Worm (Caenorhabditis elegans) whole organism, L4 larva: ENCODE measurements around the gene rde-12.
A peak's percentile ranks its signal among the peaks of the same experiment; 100 is the strongest.

Experiments
- D1046.2 ChIP-seq: fragments of 200-800 bp; sonication (Bioruptor generic); IDR thresholded peaks from 2 replicates; pipeline ENCODE4 v1.3.6; 2022; ENCODE audit warnings: missing genetic modification characterization, missing compliant biosample characterization
- F10B5.3 ChIP-seq: sonication (generic microtip); optimal IDR thresholded peaks from 2 replicates; lab custom pipeline; 2016; ENCODE audit warnings: mild to moderate bottlenecking, missing genetic modification characterization, missing compliant biosample characterization
- F26F4.8 ChIP-seq: fragments of 200-800 bp; sonication (Bioruptor generic); conservative IDR thresholded peaks from 2 replicates; pipeline ENCODE4 v1.3.6; 2022; ENCODE audit warnings: missing genetic modification characterization, missing compliant biosample characterization
- F37D6.2 ChIP-seq: sonication (generic microtip); optimal IDR thresholded peaks from 2 replicates; lab custom pipeline; 2016; ENCODE audit warnings: mild to moderate bottlenecking, missing genetic modification characterization, missing compliant biosample characterization
- R02D3.7 ChIP-seq: fragments of 150-350 bp; sonication (generic microtip); optimal IDR thresholded peaks from 3 replicates; lab custom pipeline; 2014; ENCODE audit warnings: missing biosample characterization, missing genetic modification characterization
- T20F7.1 ChIP-seq: fragments of 200-800 bp; sonication (Bioruptor generic); optimal IDR thresholded peaks from 2 replicates; lab custom pipeline; 2018; ENCODE audit warnings: mild to moderate bottlenecking, missing genetic modification characterization, missing compliant biosample characterization
- Y105C5A.15 ChIP-seq: fragments of 200-800 bp; sonication (Bioruptor generic); IDR thresholded peaks from 2 replicates; pipeline ENCODE4 v1.3.6; 2022; ENCODE audit warnings: missing genetic modification characterization, missing compliant biosample characterization
- Y5F2A.4 ChIP-seq: fragments of 200-800 bp; sonication (Bioruptor generic); optimal IDR thresholded peaks from 2 replicates; lab custom pipeline; 2018; ENCODE audit warnings: mild to moderate bottlenecking, missing genetic modification characterization, missing compliant biosample characterization
- Y75B8A.6 ChIP-seq: fragments of 200-800 bp; sonication (Bioruptor generic); IDR thresholded peaks from 2 replicates; pipeline ENCODE4 v1.3.6; 2022; ENCODE audit warnings: missing genetic modification reagents, missing genetic modification characterization, missing compliant biosample characterization
- ZK546.5 ChIP-seq, 2 experiments: sonication (generic microtip); optimal IDR thresholded peaks; 2 replicates each; lab custom pipeline; 2017; ENCODE audit warnings: missing biosample characterization in 2 of 2, missing genetic modification characterization in 2 of 2
- aha-1 ChIP-seq: fragments of 150-350 bp; peaks from one replicate; lab custom pipeline; 2014; ENCODE audit warnings: missing biosample characterization, missing genetic modification characterization
- ceh-20 ChIP-seq: fragments of 200-800 bp; sonication (Bioruptor generic); IDR thresholded peaks from 2 replicates; pipeline ENCODE4 v1.3.6; 2022; ENCODE audit warnings: missing genetic modification reagents, missing genetic modification characterization, missing compliant biosample characterization
- ceh-28 ChIP-seq: fragments of 150-350 bp; optimal IDR thresholded peaks from 2 replicates; lab custom pipeline; 2014; ENCODE audit warnings: missing biosample characterization, missing genetic modification reagents, missing genetic modification characterization
- cey-2 ChIP-seq: sonication (generic microtip); optimal IDR thresholded peaks from 3 replicates; lab custom pipeline; 2017; ENCODE audit warnings: missing genetic modification characterization, mild to moderate bottlenecking, missing compliant biosample characterization, antibody characterized with exemption, borderline replicate concordance; ENCODE audit not compliant: insufficient read depth
- ctbp-1 ChIP-seq: fragments of 200-800 bp; sonication (Bioruptor generic); IDR thresholded peaks from 2 replicates; pipeline ENCODE4 v1.3.6; 2022; ENCODE audit warnings: missing genetic modification reagents, missing genetic modification characterization, missing compliant biosample characterization
- daf-19 ChIP-seq: fragments of 200-800 bp; sonication (Bioruptor generic); conservative IDR thresholded peaks from 2 replicates; pipeline ENCODE4 v1.3.6; 2022; ENCODE audit warnings: missing genetic modification characterization, missing compliant biosample characterization
- daf-8 ChIP-seq: fragments of 200-800 bp; sonication (Bioruptor generic); IDR thresholded peaks from 2 replicates; pipeline ENCODE4 v1.3.6; 2022; ENCODE audit warnings: missing genetic modification characterization, missing compliant biosample characterization
- dmd-6 ChIP-seq: fragments of 200-800 bp; sonication (Bioruptor generic); IDR thresholded peaks from 2 replicates; pipeline ENCODE4 v1.3.6; 2022; ENCODE audit warnings: missing genetic modification reagents, missing genetic modification characterization, missing compliant biosample characterization
- dmd-8 ChIP-seq: fragments of 200-800 bp; sonication (Bioruptor generic); IDR thresholded peaks from 2 replicates; pipeline ENCODE4 v1.3.6; 2022; ENCODE audit warnings: missing genetic modification characterization, missing compliant biosample characterization
- egl-27 ChIP-seq: sonication (generic microtip); optimal IDR thresholded peaks from 3 replicates; lab custom pipeline; 2017; ENCODE audit warnings: missing biosample characterization, missing genetic modification reagents, missing genetic modification characterization
- fos-1 ChIP-seq: fragments of 150-350 bp; optimal IDR thresholded peaks from 2 replicates; lab custom pipeline; 2014; ENCODE audit warnings: missing biosample characterization, missing genetic modification characterization
- hmg-1.1 ChIP-seq: fragments of 200-800 bp; sonication (Bioruptor generic); IDR thresholded peaks from 2 replicates; pipeline ENCODE4 v1.3.6; 2022; ENCODE audit warnings: missing genetic modification reagents, missing genetic modification characterization, missing compliant biosample characterization
- lin-13 ChIP-seq: fragments of 150-350 bp; optimal IDR thresholded peaks from 2 replicates; lab custom pipeline; 2014; ENCODE audit warnings: missing biosample characterization, missing genetic modification reagents, missing genetic modification characterization
- lin-29 ChIP-seq: fragments of 200-800 bp; sonication (Bioruptor generic); IDR thresholded peaks from 2 replicates; pipeline ENCODE4 v1.3.6; 2022; ENCODE audit warnings: missing genetic modification reagents, missing genetic modification characterization, missing compliant biosample characterization
- lin-38 ChIP-seq: fragments of 200-800 bp; sonication (Bioruptor generic); IDR thresholded peaks from 2 replicates; pipeline ENCODE4 v1.3.6; 2022; ENCODE audit warnings: missing genetic modification reagents, missing genetic modification characterization, missing compliant biosample characterization
- lin-39 ChIP-seq: fragments of 150-350 bp; optimal IDR thresholded peaks from 2 replicates; lab custom pipeline; 2014; ENCODE audit warnings: missing biosample characterization, missing genetic modification reagents, missing genetic modification characterization
- lsy-2 ChIP-seq, 2 experiments: fragments of 150-350 bp in 1 of 2; sonication (generic microtip) in 1 of 2; optimal IDR thresholded peaks; 2 replicates each; lab custom pipeline; 2014 to 2017; ENCODE audit warnings: missing biosample characterization in 2 of 2, missing genetic modification characterization in 2 of 2
- madf-5 ChIP-seq, 2 experiments: fragments of 200-800 bp; sonication (Bioruptor generic); IDR thresholded peaks; 2 replicates each; pipeline ENCODE4 v1.3.6; 2022; ENCODE audit warnings: missing compliant biosample characterization in 2 of 2, missing genetic modification characterization in 2 of 2
- nhr-102 ChIP-seq: sonication (generic microtip); optimal IDR thresholded peaks from 2 replicates; lab custom pipeline; 2016; ENCODE audit warnings: mild to moderate bottlenecking, missing genetic modification characterization, moderate library complexity, missing compliant biosample characterization
- nhr-11 ChIP-seq: fragments of 150-350 bp; optimal IDR thresholded peaks from 2 replicates; lab custom pipeline; 2014; ENCODE audit warnings: missing biosample characterization, missing genetic modification characterization
- nhr-111 ChIP-seq: fragments of 200-800 bp; sonication (Bioruptor generic); optimal IDR thresholded peaks from 2 replicates; lab custom pipeline; 2018; ENCODE audit warnings: mild to moderate bottlenecking, missing genetic modification characterization, missing compliant biosample characterization
- nhr-237 ChIP-seq: sonication (generic microtip); optimal IDR thresholded peaks from 2 replicates; lab custom pipeline; 2017; ENCODE audit warnings: missing biosample characterization, missing genetic modification characterization
- nhr-25 ChIP-seq: sonication (generic microtip); optimal IDR thresholded peaks from 2 replicates; lab custom pipeline; 2017; ENCODE audit warnings: missing genetic modification characterization, mild to moderate bottlenecking, missing compliant biosample characterization, antibody characterized with exemption, moderate library complexity, borderline replicate concordance; ENCODE audit not compliant: insufficient read depth
- nhr-48 ChIP-seq: sonication (generic microtip); optimal IDR thresholded peaks from 2 replicates; lab custom pipeline; 2016; ENCODE audit warnings: mild to moderate bottlenecking, missing genetic modification characterization, missing compliant biosample characterization
- nhr-76 ChIP-seq: fragments of 150-350 bp; optimal IDR thresholded peaks from 2 replicates; lab custom pipeline; 2014; ENCODE audit warnings: missing biosample characterization, missing genetic modification characterization
- pha-4 ChIP-seq, 2 experiments: fragments of 150-350 bp in 1 of 2; fragments of 200-800 bp in 1 of 2; sonication (Bioruptor generic) in 1 of 2; IDR thresholded peaks in 1 of 2; optimal IDR thresholded peaks in 1 of 2; 2 replicates each; pipeline versions ENCODE4 v1.3.6 to Lab custom; 2014 to 2022; ENCODE audit warnings: missing genetic modification characterization in 2 of 2, missing genetic modification reagents in 2 of 2, missing biosample characterization in 1 of 2, missing compliant biosample characterization in 1 of 2
- php-3 ChIP-seq: fragments of 200-800 bp; sonication (Bioruptor generic); IDR thresholded peaks from 2 replicates; pipeline ENCODE4 v1.3.6; 2022; ENCODE audit warnings: missing genetic modification reagents, missing genetic modification characterization, missing compliant biosample characterization
- pqm-1 ChIP-seq: sonication (generic microtip); optimal IDR thresholded peaks from 2 replicates; lab custom pipeline; 2017; ENCODE audit warnings: missing biosample characterization, missing genetic modification characterization
- skn-1 ChIP-seq: fragments of 150-350 bp; optimal IDR thresholded peaks from 2 replicates; lab custom pipeline; 2014; ENCODE audit warnings: missing biosample characterization, missing genetic modification characterization
- snpc-1.2 ChIP-seq: fragments of 200-800 bp; sonication (Bioruptor generic); IDR thresholded peaks from 2 replicates; pipeline ENCODE4 v1.3.6; 2022; ENCODE audit warnings: missing genetic modification reagents, missing genetic modification characterization, missing compliant biosample characterization
- snpc-4 ChIP-seq: fragments of 150-350 bp; optimal IDR thresholded peaks from 2 replicates; lab custom pipeline; 2014; ENCODE audit warnings: missing biosample characterization, missing genetic modification characterization
- tag-97 ChIP-seq: fragments of 200-800 bp; sonication (Bioruptor generic); IDR thresholded peaks from 2 replicates; pipeline ENCODE4 v1.3.6; 2022; ENCODE audit warnings: missing genetic modification characterization, missing compliant biosample characterization
- tra-1 ChIP-seq: fragments of 200-800 bp; sonication (Bioruptor generic); IDR thresholded peaks from 2 replicates; pipeline ENCODE4 v1.3.6; 2022; ENCODE audit warnings: missing genetic modification reagents, missing genetic modification characterization, missing compliant biosample characterization
- unc-130 ChIP-seq: sonication (generic microtip); optimal IDR thresholded peaks from 2 replicates; lab custom pipeline; 2016; ENCODE audit warnings: missing genetic modification reagents, missing genetic modification characterization, missing compliant biosample characterization
- unc-39 ChIP-seq: sonication (generic microtip); optimal IDR thresholded peaks from 2 replicates; lab custom pipeline; 2017; ENCODE audit warnings: missing biosample characterization, missing genetic modification characterization
- unc-62 ChIP-seq, 3 experiments: fragments of 150-350 bp in 1 of 3; sonication (generic microtip); optimal IDR thresholded peaks in 2 of 3; peaks in 1 of 3; 1 replicate in 1 of 3; 2 replicates in 2 of 3; lab custom pipeline; 2014 to 2017; ENCODE audit warnings: missing biosample characterization in 3 of 3, missing genetic modification characterization in 3 of 3, missing genetic modification reagents in 3 of 3, missing genotype in 1 of 3
- vab-7 ChIP-seq: fragments of 200-800 bp; sonication (Bioruptor generic); IDR thresholded peaks from 2 replicates; pipeline ENCODE4 v1.3.6; 2022; ENCODE audit warnings: missing genetic modification reagents, missing genetic modification characterization, missing compliant biosample characterization
- zfp-2 ChIP-seq: sonication (generic microtip); optimal IDR thresholded peaks from 2 replicates; lab custom pipeline; 2016; ENCODE audit warnings: mild to moderate bottlenecking, missing genetic modification characterization, missing compliant biosample characterization
- zfp-3 ChIP-seq: fragments of 200-800 bp; sonication (Bioruptor generic); conservative IDR thresholded peaks from 2 replicates; pipeline ENCODE4 v1.3.6; 2022; ENCODE audit warnings: missing genetic modification reagents, missing genetic modification characterization, missing compliant biosample characterization
- ztf-11 ChIP-seq: fragments of 150-350 bp; optimal IDR thresholded peaks from 2 replicates; lab custom pipeline; 2014; ENCODE audit warnings: missing biosample characterization, missing genetic modification characterization

rde-12 gene

ce11 chrV:13657291-13657690 is 7.9 kb upstream of the rde-12 start:
- TF ChIP-seq ceh-28 (tag; lab: Kevin White, UChicago): no peak
- TF ChIP-seq unc-62 (GFP tag; optimal IDR thresholded peaks at IDR 0.05 in 1 of 2; lab: Kevin White, UChicago): peak in 1 of 2 experiments; percentile 97
- no peak for TF ChIP-seq unc-62 (tag; optimal IDR thresholded peaks at IDR 0.05; lab: Kevin White, UChicago)
- TF ChIP-seq nhr-48 (tag; lab: Kevin White, UChicago): peak; percentile 80
- TF ChIP-seq Y105C5A.15: no peak
- peak; percentile 34 for TF ChIP-seq nhr-11 (tag; lab: Kevin White, UChicago)
- peak; percentile 50 for TF ChIP-seq T20F7.1 (GFP tag; lab: Kevin White, UChicago)
- peak; percentile 37 for TF ChIP-seq nhr-76
- TF ChIP-seq Y5F2A.4 (GFP tag; lab: Kevin White, UChicago): no peak
- peak; percentile 43; the same call in 1 of the 2 replicates for TF ChIP-seq php-3
- no peak for TF ChIP-seq daf-8 (GFP tag; lab: Robert Waterston, UW)
- TF ChIP-seq pha-4 (GFP tag; IDR thresholded peaks at IDR 0.05; lab: Robert Waterston, UW): no peak
- TF ChIP-seq pha-4 (tag; optimal IDR thresholded peaks at IDR 0.05; lab: Kevin White, UChicago): no peak
- no peak for TF ChIP-seq F10B5.3 (tag; lab: Kevin White, UChicago)
- TF ChIP-seq nhr-25 (tag; lab: Kevin White, UChicago): no peak
- no peak for TF ChIP-seq ZK546.5 (tag; optimal IDR thresholded peaks at IDR 0.05; lab: Kevin White, UChicago)
- peak; percentile 69; the same call in 1 of the 2 replicates for TF ChIP-seq lin-29
- TF ChIP-seq nhr-111 (GFP tag; lab: Kevin White, UChicago): no peak
- TF ChIP-seq F26F4.8 (GFP tag; lab: Robert Waterston, UW): no peak
- no peak for TF ChIP-seq F37D6.2 (tag; lab: Kevin White, UChicago)
- peak; percentile 96 for TF ChIP-seq dmd-6 (GFP tag; lab: Robert Waterston, UW)
- TF ChIP-seq ceh-20 (GFP tag; lab: Robert Waterston, UW): peak; percentile 88
- no peak for TF ChIP-seq daf-19 (GFP tag; lab: Robert Waterston, UW)
- TF ChIP-seq nhr-102 (tag; lab: Kevin White, UChicago): peak; percentile 44
- no peak for TF ChIP-seq egl-27 (tag; lab: Kevin White, UChicago)
- no peak for TF ChIP-seq vab-7 (GFP tag; lab: Robert Waterston, UW)
- no peak for TF ChIP-seq madf-5 (GFP tag; IDR thresholded peaks at IDR 0.05; lab: Robert Waterston, UW)
- no peak for TF ChIP-seq tag-97 (GFP tag; lab: Robert Waterston, UW)
- peak; percentile 26; the same call in 1 of the 2 replicates for TF ChIP-seq ctbp-1
- no peak for TF ChIP-seq snpc-4 (tag; lab: Kevin White, UChicago)
- TF ChIP-seq lsy-2 (tag; optimal IDR thresholded peaks at IDR 0.05; lab: Kevin White, UChicago): peak in 1 of 2 experiments; percentile 68
- no peak for TF ChIP-seq dmd-8 (GFP tag; lab: Robert Waterston, UW)
- TF ChIP-seq ztf-11: no peak
- peak; percentile 99 for TF ChIP-seq aha-1 (tag; lab: Kevin White, UChicago)
- peak; percentile 76 for TF ChIP-seq tra-1 (GFP tag; lab: Robert Waterston, UW)
- TF ChIP-seq zfp-3 (GFP tag; lab: Robert Waterston, UW): 0 out of 2 replicates have a peak, but pooled peaks have one; percentile 9
- peak; percentile 75 for TF ChIP-seq lin-13 (GFP tag; lab: Kevin White, UChicago)
- TF ChIP-seq cey-2 (tag; lab: Kevin White, UChicago): peak; percentile 41
- no peak for TF ChIP-seq Y75B8A.6 (GFP tag; lab: Robert Waterston, UW)
- no peak for TF ChIP-seq snpc-1.2 (GFP tag; lab: Robert Waterston, UW)
- no peak for TF ChIP-seq nhr-237
- TF ChIP-seq R02D3.7 (tag; lab: Kevin White, UChicago): no peak
- TF ChIP-seq lin-39 (tag; lab: Kevin White, UChicago): no peak
- no peak for TF ChIP-seq hmg-1.1 (GFP tag; lab: Robert Waterston, UW)
- no peak for TF ChIP-seq unc-39 (tag; lab: Kevin White, UChicago)
- no peak for TF ChIP-seq zfp-2
- TF ChIP-seq lin-38 (GFP tag; lab: Robert Waterston, UW): 0 out of 2 replicates have a peak, but pooled peaks have one; percentile 33
- no peak for TF ChIP-seq skn-1
- no peak for TF ChIP-seq fos-1 (tag; lab: Kevin White, UChicago)
- TF ChIP-seq unc-130: no peak
- TF ChIP-seq D1046.2: no peak
- peak; percentile 17 for TF ChIP-seq pqm-1
